Worm (Caenorhabditis elegans) whole organism, L2 larva: ENCODE results near the gene C25F6.8.

Experiments
- C34F6.9 ChIP-seq: fragments of 150-350 bp; optimal IDR thresholded peaks from 2 replicates; lab custom pipeline; 2014; ENCODE audit warnings: missing biosample characterization, missing genetic modification characterization
- Y55F3AM.14 ChIP-seq: fragments of 200-800 bp; sonication (Bioruptor generic); optimal IDR thresholded peaks from 2 replicates; lab custom pipeline; 2018; ENCODE audit warnings: mild to moderate bottlenecking, missing genetic modification characterization, missing compliant biosample characterization
- ZK546.5 ChIP-seq: sonication (generic microtip); optimal IDR thresholded peaks from 2 replicates; lab custom pipeline; 2017; ENCODE audit warnings: missing biosample characterization, missing genetic modification characterization
- alr-1 ChIP-seq: fragments of 150-350 bp; optimal IDR thresholded peaks from 2 replicates; lab custom pipeline; 2014; ENCODE audit warnings: missing biosample characterization, missing genetic modification characterization
- ama-1 ChIP-seq: fragments of 150-350 bp; optimal IDR thresholded peaks from 2 replicates; lab custom pipeline; 2018; ENCODE audit warnings: inconsistent platforms
- blmp-1 ChIP-seq: sonication (generic microtip); optimal IDR thresholded peaks from 2 replicates; lab custom pipeline; 2017; ENCODE audit warnings: missing genetic modification characterization, mild to moderate bottlenecking, missing compliant biosample characterization, antibody characterized with exemption, moderate library complexity; ENCODE audit not compliant: insufficient read depth
- ceh-82 ChIP-seq: fragments of 150-350 bp; optimal IDR thresholded peaks from 2 replicates; lab custom pipeline; 2014; ENCODE audit warnings: missing biosample characterization, missing genetic modification characterization
- egl-27 ChIP-seq: sonication (generic microtip); optimal IDR thresholded peaks from 3 replicates; lab custom pipeline; 2017; ENCODE audit warnings: missing biosample characterization, missing genetic modification reagents, missing genetic modification characterization
- elt-1 ChIP-seq: fragments of 150-350 bp; optimal IDR thresholded peaks from 2 replicates; lab custom pipeline; 2014; ENCODE audit warnings: missing biosample characterization, missing genetic modification characterization
- elt-3 ChIP-seq: sonication (generic microtip); optimal IDR thresholded peaks from 2 replicates; lab custom pipeline; 2017; ENCODE audit warnings: missing biosample characterization, missing genetic modification characterization
- fos-1 ChIP-seq: fragments of 150-350 bp; optimal IDR thresholded peaks from 2 replicates; lab custom pipeline; 2014; ENCODE audit warnings: missing biosample characterization, missing genetic modification characterization
- gmeb-1 ChIP-seq: fragments of 150-350 bp; optimal IDR thresholded peaks from 2 replicates; lab custom pipeline; 2014; ENCODE audit warnings: missing biosample characterization, missing genetic modification characterization
- lin-39 ChIP-seq: fragments of 150-350 bp; optimal IDR thresholded peaks from 2 replicates; lab custom pipeline; 2014; ENCODE audit warnings: missing biosample characterization, missing genetic modification reagents, missing genetic modification characterization
- lsy-2 ChIP-seq, 2 experiments: fragments of 150-350 bp in 1 of 2; sonication (generic microtip) in 1 of 2; optimal IDR thresholded peaks; 2 replicates each; lab custom pipeline; 2014 to 2017; ENCODE audit warnings: missing biosample characterization in 2 of 2, missing genetic modification characterization in 2 of 2
- mab-5 ChIP-seq: fragments of 150-350 bp; optimal IDR thresholded peaks from 2 replicates; lab custom pipeline; 2014; ENCODE audit warnings: missing biosample characterization, missing genetic modification characterization
- mbf-1 ChIP-seq: sonication (generic microtip); optimal IDR thresholded peaks from 2 replicates; lab custom pipeline; 2017; ENCODE audit warnings: missing biosample characterization, missing genetic modification characterization
- mdl-1 ChIP-seq, 2 experiments: fragments of 150-350 bp in 1 of 2; sonication (generic microtip) in 1 of 2; optimal IDR thresholded peaks; 2 replicates each; lab custom pipeline; 2017; ENCODE audit warnings: missing biosample characterization in 2 of 2, missing genetic modification characterization in 2 of 2
- nhr-11 ChIP-seq: fragments of 150-350 bp; optimal IDR thresholded peaks from 2 replicates; lab custom pipeline; 2014; ENCODE audit warnings: missing biosample characterization, missing genetic modification characterization
- nhr-12 ChIP-seq: fragments of 150-350 bp; optimal IDR thresholded peaks from 2 replicates; lab custom pipeline; 2014; ENCODE audit warnings: missing biosample characterization, missing genetic modification characterization
- nhr-129 ChIP-seq: fragments of 150-350 bp; optimal IDR thresholded peaks from 2 replicates; lab custom pipeline; 2014; ENCODE audit warnings: missing biosample characterization, missing genetic modification characterization
- nhr-23 ChIP-seq: fragments of 150-350 bp; optimal IDR thresholded peaks from 2 replicates; lab custom pipeline; 2014; ENCODE audit warnings: missing biosample characterization, missing genetic modification reagents, missing genetic modification characterization
- nhr-237 ChIP-seq: fragments of 150-350 bp; optimal IDR thresholded peaks from 2 replicates; lab custom pipeline; 2014; ENCODE audit warnings: missing biosample characterization, missing genetic modification characterization
- nhr-6 ChIP-seq: fragments of 150-350 bp; optimal IDR thresholded peaks from 2 replicates; lab custom pipeline; 2014; ENCODE audit warnings: missing biosample characterization, missing genetic modification characterization
- nhr-77 ChIP-seq: fragments of 150-350 bp; optimal IDR thresholded peaks from 2 replicates; lab custom pipeline; 2014; ENCODE audit warnings: missing biosample characterization, missing genetic modification characterization
- peb-1 ChIP-seq: fragments of 150-350 bp; optimal IDR thresholded peaks from 2 replicates; lab custom pipeline; 2014; ENCODE audit warnings: missing biosample characterization, missing genetic modification characterization
- sem-4 ChIP-seq: fragments of 150-350 bp; optimal IDR thresholded peaks from 2 replicates; lab custom pipeline; 2014; ENCODE audit warnings: missing biosample characterization, missing genetic modification reagents, missing genetic modification characterization
- skn-1 ChIP-seq: sonication (generic microtip); optimal IDR thresholded peaks from 2 replicates; lab custom pipeline; 2017; ENCODE audit warnings: missing biosample characterization, missing genetic modification characterization
- snpc-4 ChIP-seq: fragments of 150-350 bp; optimal IDR thresholded peaks from 2 replicates; lab custom pipeline; 2014; ENCODE audit warnings: missing biosample characterization, missing genetic modification characterization
- unc-55 ChIP-seq: fragments of 150-350 bp; sonication (generic microtip); optimal IDR thresholded peaks from 3 replicates; lab custom pipeline; 2014; ENCODE audit warnings: missing biosample characterization, missing genetic modification reagents, missing genetic modification characterization
- unc-62 ChIP-seq: fragments of 150-350 bp; optimal IDR thresholded peaks from 2 replicates; lab custom pipeline; 2014; ENCODE audit warnings: missing biosample characterization, missing genetic modification reagents, missing genetic modification characterization
- zag-1 ChIP-seq: fragments of 150-350 bp; optimal IDR thresholded peaks from 2 replicates; lab custom pipeline; 2014; ENCODE audit warnings: missing biosample characterization, missing genetic modification characterization
- ztf-1 ChIP-seq: fragments of 200-800 bp; sonication (Bioruptor generic); conservative IDR thresholded peaks from 2 replicates; pipeline ENCODE4 v1.3.6; 2022; ENCODE audit warnings: missing genetic modification characterization, missing compliant biosample characterization
- ztf-11 ChIP-seq: sonication (generic microtip); optimal IDR thresholded peaks from 2 replicates; lab custom pipeline; 2017; ENCODE audit warnings: missing biosample characterization, missing genetic modification characterization
- ztf-4 ChIP-seq: fragments of 150-350 bp; optimal IDR thresholded peaks from 2 replicates; lab custom pipeline; 2014; ENCODE audit warnings: missing biosample characterization, missing genetic modification characterization

The C25F6.8 gene

ce11 chrX:5451706-5452105, 3.7 kb downstream of the C25F6.8 start:
- TF ChIP-seq elt-1 (no peak), ztf-4 (no peak), lin-39 (tag; lab: Kevin White, UChicago) (no peak), nhr-23 (tag; lab: Kevin White, UChicago) (no peak), unc-62 (GFP tag; lab: Kevin White, UChicago) (no peak), nhr-12 (no peak), alr-1 (no peak)

ce11 chrX:5455107-5455506, 7.1 kb downstream of the C25F6.8 start:
- TF ChIP-seq unc-62 (GFP tag; lab: Kevin White, UChicago) (no peak), elt-3 (no peak), egl-27 (no peak), C34F6.9 (no peak), nhr-6 (tag; lab: Kevin White, UChicago) (no peak), sem-4 (tag; lab: Kevin White, UChicago) (no peak), mdl-1 (tag; optimal IDR thresholded peaks at IDR 0.05; lab: Kevin White, UChicago) (no peak), ceh-82 (tag; lab: Kevin White, UChicago) (no peak), alr-1 (no peak)

- TF ChIP-seq ceh-82 (tag; lab: Kevin White, UChicago) (no peak), gmeb-1 (tag; lab: Kevin White, UChicago) (no peak), mdl-1 (tag; optimal IDR thresholded peaks at IDR 0.05; lab: Kevin White, UChicago) (no peak), ZK546.5 (tag; lab: Kevin White, UChicago) (no peak), ztf-1 (GFP tag; lab: Robert Waterston, UW) (no peak), fos-1 (tag; lab: Kevin White, UChicago) (no peak), peb-1 (tag; lab: Kevin White, UChicago) (no peak), nhr-77 (tag; lab: Kevin White, UChicago) (no peak), snpc-4 (no peak), egl-27 (no peak), lsy-2 (tag; optimal IDR thresholded peaks at IDR 0.05; lab: Kevin White, UChicago) (no peak), nhr-11 (tag; lab: Kevin White, UChicago) (no peak), unc-55 (GFP tag; lab: Kevin White, UChicago) (no peak), elt-1 (no peak), ama-1 (lab: Kevin White, UChicago) (no peak), mbf-1 (tag; lab: Kevin White, UChicago) (no peak)
Measured at ce11 chrX:5457184-5457583, 9.1 kb downstream of the C25F6.8 start.

ce11 chrX:5458043-5458442, 10.0 kb downstream of the C25F6.8 start:
- no peak for TF ChIP-seq nhr-129 (tag; lab: Kevin White, UChicago)
- no peak for TF ChIP-seq ZK546.5 (tag; lab: Kevin White, UChicago)
- no peak for TF ChIP-seq ama-1 (lab: Kevin White, UChicago)
- no peak for TF ChIP-seq alr-1
- no peak for TF ChIP-seq C34F6.9
- TF ChIP-seq ceh-82 (tag; lab: Kevin White, UChicago): no peak

- TF ChIP-seq mab-5 (tag; lab: Kevin White, UChicago) (no peak), Y55F3AM.14 (no peak), mdl-1 (tag; optimal IDR thresholded peaks at IDR 0.05; lab: Kevin White, UChicago) (no peak), ztf-11 (tag; lab: Kevin White, UChicago) (no peak)
- TF ChIP-seq, all 48 proteins: peak for 0
Measured at ce11 chrX:5458750-5459149, 10.7 kb downstream of the C25F6.8 start.

ce11 chrX:5460930-5461329, 12.9 kb downstream of the C25F6.8 start, which contains the start of gene ddr-1:
TSS of gene ddr-1 (plus strand) at chrX:5461230.
- TF ChIP-seq ztf-11 (tag; lab: Kevin White, UChicago) (no peak), nhr-237 (tag; lab: Kevin White, UChicago) (no peak), mab-5 (tag; lab: Kevin White, UChicago) (no peak), blmp-1 (tag; lab: Kevin White, UChicago) (no peak), nhr-23 (tag; lab: Kevin White, UChicago) (no peak), zag-1 (tag; lab: Kevin White, UChicago) (no peak), fos-1 (tag; lab: Kevin White, UChicago) (no peak), skn-1 (tag; lab: Kevin White, UChicago) (no peak), elt-1 (no peak)
